Worm (Caenorhabditis elegans): ENCODE data around the gene C32D5.11.

The C32D5.11 gene

DNA sequence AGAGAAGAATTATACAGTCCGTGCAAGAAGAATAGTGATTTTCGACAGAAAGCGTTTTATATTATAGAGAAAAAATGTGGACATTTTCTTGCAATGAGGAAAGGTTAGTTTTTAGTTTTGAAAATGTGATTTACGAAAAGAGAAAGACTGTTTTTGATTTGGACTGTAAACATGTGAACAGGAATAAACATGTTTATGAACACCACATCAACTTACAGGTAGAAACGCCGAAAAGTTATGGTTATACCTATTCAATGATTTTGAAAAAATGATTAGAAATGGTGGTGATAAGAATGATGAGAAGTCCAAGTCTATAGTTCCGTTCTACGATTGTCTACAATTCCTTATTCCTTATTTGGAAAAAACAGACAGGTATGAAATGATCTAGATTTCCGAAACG, 10.7 kb downstream of the C32D5.11 start:
- TF ChIP-seq ets-7 (tag; optimal IDR thresholded peaks at IDR 0.05), result no peak
- no peak for TF ChIP-seq ceh-36 (tag; optimal IDR thresholded peaks at IDR 0.05)

DNA sequence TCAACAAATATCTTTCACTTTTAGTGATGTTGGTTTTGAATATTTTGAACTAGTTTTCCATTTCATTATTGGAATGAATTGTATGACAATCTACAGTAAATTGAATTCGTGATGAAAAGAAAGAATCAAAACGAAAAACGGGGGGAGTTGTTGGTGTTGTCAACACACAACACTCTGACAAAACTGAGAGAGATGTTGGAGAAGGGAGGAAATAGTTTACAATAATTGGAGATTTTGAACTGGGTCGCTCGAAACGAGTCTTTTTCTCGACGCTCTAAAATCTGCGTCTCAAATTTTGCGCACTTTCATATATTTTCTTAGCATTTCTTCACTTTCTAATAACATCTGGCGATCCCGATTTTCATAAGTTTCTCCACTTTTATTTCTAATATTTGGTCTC, 11.4 kb downstream of the C32D5.11 start, which contains the start of gene txt-18:
TSS of gene txt-18 (plus strand) at position 180 of the 400 bp plus-strand sequence.
- TF ChIP-seq sea-1 (GFP tag; conservative IDR thresholded peaks at IDR 0.05) (no peak), tbx-37 (GFP tag; conservative IDR thresholded peaks at IDR 0.05) (no peak), ama-1 (optimal IDR thresholded peaks at IDR 0.05) (no peak), aly-1 (tag; optimal IDR thresholded peaks at IDR 0.05) (no peak), ceh-36 (tag; optimal IDR thresholded peaks at IDR 0.05) (no peak), hmg-4 (GFP tag; optimal IDR thresholded peaks at IDR 0.05) (no peak), ceh-13 (GFP tag; optimal IDR thresholded peaks at IDR 0.05) (no peak), ets-7 (tag; optimal IDR thresholded peaks at IDR 0.05) (no peak), tbx-11 (GFP tag; IDR thresholded peaks at IDR 0.05) (no peak), hnd-1 (tag; optimal IDR thresholded peaks at IDR 0.05) (no peak), B0310.2 (tag; optimal IDR thresholded peaks at IDR 0.05) (no peak), hmbx-1 (tag; optimal IDR thresholded peaks at IDR 0.05) (no peak), tra-4 (tag; optimal IDR thresholded peaks at IDR 0.05) (no peak), scrt-1 (GFP tag; IDR thresholded peaks at IDR 0.05) (no peak), pes-1 (GFP tag; IDR thresholded peaks at IDR 0.05) (no peak)

DNA sequence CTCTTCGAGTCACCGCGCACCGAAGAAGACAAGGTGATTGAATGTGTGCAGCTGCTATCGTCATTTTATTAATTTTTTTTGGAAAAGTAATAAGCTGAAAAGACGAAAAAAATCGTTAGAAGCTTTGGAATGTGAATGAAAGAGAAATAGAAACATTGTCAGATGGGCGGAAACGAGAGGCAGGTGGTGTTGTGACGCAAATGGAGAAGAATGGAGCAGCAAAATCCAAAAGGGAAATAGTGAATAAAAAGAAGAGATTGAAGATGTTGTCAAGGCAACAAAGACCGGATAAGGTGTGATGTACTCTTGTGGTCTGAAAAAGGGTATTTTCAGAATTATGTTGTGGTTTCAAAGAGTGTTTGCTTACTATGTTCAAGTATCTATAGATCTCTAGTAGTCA, 12.8 kb downstream of the C32D5.11 start:
- TF ChIP-seq ceh-13 (GFP tag; optimal IDR thresholded peaks at IDR 0.05) (no peak), flt-1 (GFP tag; IDR thresholded peaks at IDR 0.05) (no peak), tra-4 (tag; optimal IDR thresholded peaks at IDR 0.05) (no peak), tbx-11 (GFP tag; IDR thresholded peaks at IDR 0.05) (no peak)

DNA sequence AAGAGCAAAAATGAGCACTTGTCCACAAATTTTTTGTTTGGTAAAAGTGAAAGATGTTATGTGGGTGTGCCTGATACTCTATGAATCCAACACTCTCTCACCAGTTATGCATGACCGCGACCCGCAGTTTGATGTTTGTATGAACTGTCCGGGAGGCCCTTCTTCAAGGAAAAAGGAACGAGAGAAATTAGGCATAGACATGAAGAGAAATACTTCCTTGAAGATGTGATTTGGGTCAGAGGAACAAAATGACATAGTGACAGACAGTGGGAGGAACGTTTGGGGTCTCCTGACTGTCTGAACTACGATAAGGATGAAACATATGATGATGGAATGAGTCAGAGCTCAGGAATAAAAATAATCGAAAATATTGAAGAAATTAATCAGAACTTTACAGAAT, 14.2 kb downstream of the C32D5.11 start:
- TF ChIP-seq tbx-37 (GFP tag; conservative IDR thresholded peaks at IDR 0.05), result no peak
- no peak for TF ChIP-seq tra-4 (tag; optimal IDR thresholded peaks at IDR 0.05)
- no peak for TF ChIP-seq sea-1 (GFP tag; conservative IDR thresholded peaks at IDR 0.05)
- no peak for TF ChIP-seq hnd-1 (tag; optimal IDR thresholded peaks at IDR 0.05)
- TF ChIP-seq B0310.2 (tag; optimal IDR thresholded peaks at IDR 0.05), result no peak
- TF ChIP-seq F13C5.2 (tag; optimal IDR thresholded peaks at IDR 0.05), result no peak

DNA sequence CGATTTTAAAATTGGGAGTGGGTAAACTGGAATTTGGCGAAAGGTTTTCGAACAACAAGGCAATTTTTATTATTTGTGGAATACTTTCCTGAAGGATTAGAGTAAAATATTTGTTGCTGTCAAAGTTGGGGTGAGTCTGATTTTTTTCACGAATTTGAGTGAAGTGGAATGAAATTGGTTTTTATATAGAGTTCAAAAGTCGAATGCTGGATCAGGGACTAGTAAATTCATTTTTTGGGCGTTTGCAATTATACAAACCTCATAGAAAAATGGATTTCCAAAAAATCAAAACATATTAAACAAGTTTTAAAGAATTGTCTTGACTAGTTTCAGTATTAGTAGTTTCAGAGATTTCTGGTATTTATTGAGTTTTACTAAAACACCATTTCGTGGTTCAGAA, 15.3 kb downstream of the C32D5.11 start, which contains the start of gene C32D5.7:
TSS of gene C32D5.7 (minus strand) at position 101 of the 400 bp plus-strand sequence.
- no peak for TF ChIP-seq aly-1 (tag; optimal IDR thresholded peaks at IDR 0.05)
- no peak for TF ChIP-seq tbx-11 (GFP tag; IDR thresholded peaks at IDR 0.05)
- TF ChIP-seq sea-1 (GFP tag; conservative IDR thresholded peaks at IDR 0.05), result no peak
- TF ChIP-seq scrt-1 (GFP tag; IDR thresholded peaks at IDR 0.05), result no peak
- TF ChIP-seq ceh-13 (GFP tag; optimal IDR thresholded peaks at IDR 0.05), result no peak
- TF ChIP-seq hmg-4 (GFP tag; optimal IDR thresholded peaks at IDR 0.05), result no peak
- no peak for TF ChIP-seq tra-4 (tag; optimal IDR thresholded peaks at IDR 0.05)
- no peak for TF ChIP-seq flt-1 (GFP tag; IDR thresholded peaks at IDR 0.05)
- TF ChIP-seq tbx-37 (GFP tag; conservative IDR thresholded peaks at IDR 0.05), result no peak
- TF ChIP-seq hmbx-1 (tag; optimal IDR thresholded peaks at IDR 0.05), result no peak
- TF ChIP-seq B0310.2 (tag; optimal IDR thresholded peaks at IDR 0.05), result no peak
- no peak for TF ChIP-seq pes-1 (GFP tag; IDR thresholded peaks at IDR 0.05)

DNA sequence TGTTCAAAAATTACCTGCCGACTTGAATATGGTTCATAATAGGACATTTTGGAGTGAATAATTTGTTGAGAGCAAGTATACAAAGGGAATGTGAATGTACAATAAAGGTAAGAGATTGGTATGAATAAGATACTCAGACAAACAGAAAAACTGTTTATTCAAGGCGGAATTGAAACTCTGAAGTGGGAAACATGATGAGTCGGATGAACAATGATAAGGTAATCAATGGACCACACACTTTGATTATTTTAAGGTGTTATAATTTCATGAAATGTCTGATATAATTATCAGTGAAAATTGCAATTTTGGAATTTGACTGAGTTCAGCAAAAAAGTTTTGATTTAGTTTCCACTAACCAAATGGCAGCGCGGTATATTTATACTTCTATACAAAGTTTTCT, 15.7 kb downstream of the C32D5.11 start:
- TF ChIP-seq sea-1 (GFP tag; conservative IDR thresholded peaks at IDR 0.05), result no peak
- TF ChIP-seq tra-4 (tag; optimal IDR thresholded peaks at IDR 0.05), result no peak

DNA sequence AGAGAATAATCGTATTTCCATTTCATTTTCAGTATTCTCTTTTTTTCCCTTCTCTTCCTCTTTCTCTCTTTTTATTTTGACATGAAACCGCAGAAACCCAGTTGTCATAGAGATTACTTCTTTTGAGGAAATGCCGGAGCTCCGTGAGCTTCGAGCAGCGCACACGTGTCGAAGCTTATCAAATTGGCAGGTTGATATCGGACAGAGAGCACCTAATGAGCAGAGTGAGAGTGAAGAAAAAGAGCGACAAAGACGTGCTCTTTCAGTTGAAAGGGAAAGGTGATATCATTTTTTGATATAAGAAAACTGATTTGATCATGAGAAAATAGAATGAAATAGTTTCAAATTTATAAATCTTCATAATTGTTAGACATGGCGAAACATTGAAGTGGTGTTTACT, 19.9 kb downstream of the C32D5.11 start, which contains the start of gene C32D5.14:
TSS of gene C32D5.14 (plus strand) at position 131 of the 400 bp plus-strand sequence.
- TF ChIP-seq aly-1 (tag; optimal IDR thresholded peaks at IDR 0.05), result no peak
- TF ChIP-seq pes-1 (GFP tag; IDR thresholded peaks at IDR 0.05), result no peak
- TF ChIP-seq sea-1 (GFP tag; conservative IDR thresholded peaks at IDR 0.05), result no peak
- TF ChIP-seq B0310.2 (tag; optimal IDR thresholded peaks at IDR 0.05), result no peak
- no peak for TF ChIP-seq tra-4 (tag; optimal IDR thresholded peaks at IDR 0.05)
- TF ChIP-seq F13C5.2 (tag; optimal IDR thresholded peaks at IDR 0.05), result no peak
- no peak for TF ChIP-seq ets-7 (tag; optimal IDR thresholded peaks at IDR 0.05)
- TF ChIP-seq ama-1 (optimal IDR thresholded peaks at IDR 0.05), result no peak
- TF ChIP-seq hnd-1 (tag; optimal IDR thresholded peaks at IDR 0.05), result no peak
- no peak for TF ChIP-seq flt-1 (GFP tag; IDR thresholded peaks at IDR 0.05)
- no peak for TF ChIP-seq ceh-13 (GFP tag; optimal IDR thresholded peaks at IDR 0.05)
- TF ChIP-seq hmg-4 (GFP tag; optimal IDR thresholded peaks at IDR 0.05), result no peak
- no peak for TF ChIP-seq hmbx-1 (tag; optimal IDR thresholded peaks at IDR 0.05)
- TF ChIP-seq tbx-11 (GFP tag; IDR thresholded peaks at IDR 0.05), result no peak

DNA sequence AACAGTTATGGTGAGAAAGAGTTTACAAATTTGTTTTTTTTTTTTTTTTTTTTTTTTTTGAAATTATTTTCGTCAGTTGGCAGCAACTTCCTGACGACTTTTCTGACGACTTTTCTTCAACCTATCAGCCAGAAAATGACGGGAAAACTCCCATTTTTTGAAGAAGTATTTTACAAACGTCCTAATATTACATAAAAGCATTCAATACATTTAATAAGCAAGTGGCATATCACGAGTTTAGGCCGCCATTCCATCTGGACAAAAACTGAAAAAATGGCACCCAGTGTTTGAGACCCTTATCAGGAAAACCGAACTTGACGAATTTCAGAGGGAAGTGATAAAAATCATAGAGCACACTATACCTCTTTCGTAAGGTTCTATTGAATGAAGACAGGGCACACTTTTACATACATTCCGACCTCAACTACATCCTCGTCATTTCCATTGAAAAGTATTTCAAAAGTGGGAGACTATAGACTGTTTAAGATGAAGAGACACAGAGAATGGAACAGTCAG, 20.4 kb downstream of the C32D5.11 start:
- TF ChIP-seq F13C5.2 (tag; optimal IDR thresholded peaks at IDR 0.05) (no peak), pes-1 (GFP tag; IDR thresholded peaks at IDR 0.05) (no peak), ama-1 (optimal IDR thresholded peaks at IDR 0.05) (no peak), ceh-36 (tag; optimal IDR thresholded peaks at IDR 0.05) (no peak), hmbx-1 (tag; optimal IDR thresholded peaks at IDR 0.05) (no peak), sea-1 (GFP tag; conservative IDR thresholded peaks at IDR 0.05) (no peak), tra-4 (tag; optimal IDR thresholded peaks at IDR 0.05) (no peak)

DNA sequence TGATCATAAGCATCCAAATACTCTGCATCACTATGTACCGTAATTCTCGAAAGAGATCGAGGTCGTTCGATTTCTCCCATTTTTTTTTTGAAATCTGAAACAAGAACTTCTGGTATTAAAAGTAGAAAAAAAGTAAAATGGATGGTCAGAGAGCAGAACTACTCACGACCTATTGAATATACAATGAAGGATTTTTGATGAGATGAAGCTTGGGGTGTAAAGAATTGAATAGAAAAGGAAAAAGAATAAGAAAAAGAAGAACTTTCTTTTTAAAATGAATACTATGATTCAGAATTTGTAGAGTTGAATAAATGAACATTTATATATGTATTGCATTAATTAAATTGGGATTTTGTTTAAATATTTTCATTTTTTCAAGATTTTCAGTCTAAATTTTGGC, 21.4 kb downstream of the C32D5.11 start, which contains the start of gene ttc-39B:
TSS of gene ttc-39B (minus strand) at position 101 of the 400 bp plus-strand sequence.
- TF ChIP-seq ceh-36 (tag; optimal IDR thresholded peaks at IDR 0.05) (no peak), flt-1 (GFP tag; IDR thresholded peaks at IDR 0.05) (no peak), tbx-11 (GFP tag; IDR thresholded peaks at IDR 0.05) (no peak), ceh-13 (GFP tag; optimal IDR thresholded peaks at IDR 0.05) (no peak), pes-1 (GFP tag; IDR thresholded peaks at IDR 0.05) (no peak), hmbx-1 (tag; optimal IDR thresholded peaks at IDR 0.05) (no peak), ets-7 (tag; optimal IDR thresholded peaks at IDR 0.05) (no peak), aly-1 (tag; optimal IDR thresholded peaks at IDR 0.05) (no peak), B0310.2 (tag; optimal IDR thresholded peaks at IDR 0.05) (no peak), tra-4 (tag; optimal IDR thresholded peaks at IDR 0.05) (no peak), F13C5.2 (tag; optimal IDR thresholded peaks at IDR 0.05) (no peak), hmg-4 (GFP tag; optimal IDR thresholded peaks at IDR 0.05) (no peak), scrt-1 (GFP tag; IDR thresholded peaks at IDR 0.05) (no peak), tbx-37 (GFP tag; conservative IDR thresholded peaks at IDR 0.05) (no peak), ama-1 (optimal IDR thresholded peaks at IDR 0.05) (no peak), sea-1 (GFP tag; conservative IDR thresholded peaks at IDR 0.05) (no peak), hnd-1 (tag; optimal IDR thresholded peaks at IDR 0.05) (no peak)
